Worm (Caenorhabditis elegans) whole organism, late embryonic: ENCODE results near the gene ajm-1.

Experiments
- C08G9.2 ChIP-seq: sonication (generic microtip); optimal IDR thresholded peaks from 2 replicates; lab custom pipeline; 2016; ENCODE audit warnings: mild to moderate bottlenecking, missing genetic modification characterization, moderate library complexity, missing compliant biosample characterization
- F13H6.1 ChIP-seq: sonication (generic microtip); optimal IDR thresholded peaks from 2 replicates; lab custom pipeline; 2016; ENCODE audit warnings: missing genetic modification characterization, missing compliant biosample characterization
- K02D7.2 ChIP-seq: sonication (generic microtip); optimal IDR thresholded peaks from 2 replicates; lab custom pipeline; 2017; ENCODE audit warnings: mild to moderate bottlenecking, missing genetic modification characterization, missing compliant biosample characterization
- K09A11.1 ChIP-seq: sonication (generic microtip); optimal IDR thresholded peaks from 2 replicates; lab custom pipeline; 2017; ENCODE audit warnings: antibody characterized with exemption, mild to moderate bottlenecking, missing genetic modification characterization, missing compliant biosample characterization; ENCODE audit not compliant: insufficient read depth
- T23F11.4 ChIP-seq: fragments of 200-800 bp; sonication (Bioruptor generic); optimal IDR thresholded peaks from 2 replicates; lab custom pipeline; 2018; ENCODE audit warnings: mild to moderate bottlenecking, missing genetic modification characterization, missing compliant biosample characterization
- ahr-1 ChIP-seq: sonication (generic microtip); optimal IDR thresholded peaks from 2 replicates; lab custom pipeline; 2016; ENCODE audit warnings: missing genetic modification characterization, missing compliant biosample characterization
- ceh-19 ChIP-seq: fragments of 200-800 bp; sonication (Bioruptor generic); optimal IDR thresholded peaks from 2 replicates; lab custom pipeline; 2018; ENCODE audit warnings: mild to moderate bottlenecking, missing genetic modification characterization, missing compliant biosample characterization
- ceh-2 ChIP-seq: sonication (generic microtip); optimal IDR thresholded peaks from 2 replicates; lab custom pipeline; 2016; ENCODE audit warnings: missing genotype, missing genetic modification characterization, missing compliant biosample characterization
- ceh-22 ChIP-seq: sonication (generic microtip); optimal IDR thresholded peaks from 2 replicates; lab custom pipeline; 2017; ENCODE audit warnings: missing biosample characterization, missing genetic modification characterization
- ceh-31 ChIP-seq: sonication (generic microtip); optimal IDR thresholded peaks from 2 replicates; lab custom pipeline; 2016; ENCODE audit warnings: missing genetic modification characterization, missing compliant biosample characterization
- ceh-34 ChIP-seq: sonication (generic microtip); optimal IDR thresholded peaks from 2 replicates; lab custom pipeline; 2016; ENCODE audit warnings: mild to moderate bottlenecking, missing genetic modification characterization, missing compliant biosample characterization
- ceh-48 ChIP-seq: sonication (generic microtip); optimal IDR thresholded peaks from 2 replicates; lab custom pipeline; 2016; ENCODE audit warnings: missing genetic modification characterization, inconsistent platforms, missing compliant biosample characterization
- ceh-6 ChIP-seq: fragments of 200-800 bp; sonication (Bioruptor generic); optimal IDR thresholded peaks from 2 replicates; lab custom pipeline; 2018; ENCODE audit warnings: mild to moderate bottlenecking, missing genetic modification characterization, missing compliant biosample characterization
- ceh-9 ChIP-seq: sonication (generic microtip); optimal IDR thresholded peaks from 2 replicates; lab custom pipeline; 2016; ENCODE audit warnings: mild to moderate bottlenecking, missing genetic modification characterization, inconsistent platforms, missing compliant biosample characterization
- dmd-4 ChIP-seq: sonication (generic microtip); optimal IDR thresholded peaks from 2 replicates; lab custom pipeline; 2016; ENCODE audit warnings: borderline replicate concordance, missing genetic modification characterization, missing compliant biosample characterization
- dve-1 ChIP-seq: sonication (generic microtip); optimal IDR thresholded peaks from 2 replicates; lab custom pipeline; 2017; ENCODE audit warnings: antibody characterized with exemption, mild to moderate bottlenecking, missing genetic modification characterization, missing compliant biosample characterization
- elt-2 ChIP-seq: sonication (generic microtip); optimal IDR thresholded peaks from 2 replicates; lab custom pipeline; 2016; ENCODE audit warnings: missing genetic modification reagents, missing genetic modification characterization, missing compliant biosample characterization
- elt-4 ChIP-seq: sonication (generic microtip); optimal IDR thresholded peaks from 2 replicates; lab custom pipeline; 2016; ENCODE audit warnings: missing genetic modification characterization, missing compliant biosample characterization
- eyg-1 ChIP-seq: sonication (generic microtip); optimal IDR thresholded peaks from 2 replicates; lab custom pipeline; 2016; ENCODE audit warnings: missing genotype, missing genetic modification characterization, missing compliant biosample characterization
- fax-1 ChIP-seq: sonication (generic microtip); optimal IDR thresholded peaks from 2 replicates; lab custom pipeline; 2016; ENCODE audit warnings: missing genotype, missing genetic modification characterization, missing compliant biosample characterization
- fkh-10 ChIP-seq: fragments of 150-350 bp; optimal IDR thresholded peaks from 2 replicates; lab custom pipeline; 2014; ENCODE audit warnings: missing biosample characterization, missing genetic modification reagents, missing genetic modification characterization
- gmeb-2 ChIP-seq: sonication (generic microtip); optimal IDR thresholded peaks from 2 replicates; lab custom pipeline; 2016; ENCODE audit warnings: missing genetic modification characterization, inconsistent platforms, missing compliant biosample characterization
- hlh-30 ChIP-seq: sonication (generic microtip); optimal IDR thresholded peaks from 2 replicates; lab custom pipeline; 2017; ENCODE audit warnings: antibody characterized with exemption, missing genetic modification characterization, missing compliant biosample characterization; ENCODE audit not compliant: insufficient read depth
- lim-6 ChIP-seq: sonication (generic microtip); optimal IDR thresholded peaks from 2 replicates; lab custom pipeline; 2016; ENCODE audit warnings: missing genetic modification characterization, missing compliant biosample characterization
- madf-2 ChIP-seq: sonication (generic microtip); optimal IDR thresholded peaks from 2 replicates; lab custom pipeline; 2017; ENCODE audit warnings: missing genetic modification characterization, missing compliant biosample characterization
- nfya-1 ChIP-seq: sonication (generic microtip); optimal IDR thresholded peaks from 2 replicates; lab custom pipeline; 2017; ENCODE audit warnings: missing genetic modification characterization, mild to moderate bottlenecking, missing compliant biosample characterization, antibody characterized with exemption, moderate library complexity
- nhr-11 ChIP-seq: fragments of 150-350 bp; optimal IDR thresholded peaks from 2 replicates; lab custom pipeline; 2014; ENCODE audit warnings: missing biosample characterization, missing genetic modification characterization
- nhr-232 ChIP-seq: sonication (generic microtip); optimal IDR thresholded peaks from 2 replicates; lab custom pipeline; 2016; ENCODE audit warnings: missing genetic modification characterization, missing compliant biosample characterization
- npax-4 ChIP-seq: sonication (generic microtip); optimal IDR thresholded peaks from 2 replicates; lab custom pipeline; 2016; ENCODE audit warnings: missing genetic modification characterization, missing compliant biosample characterization
- pat-9 ChIP-seq: fragments of 200-800 bp; sonication (Bioruptor generic); optimal IDR thresholded peaks from 2 replicates; lab custom pipeline; 2018; ENCODE audit warnings: mild to moderate bottlenecking, missing genetic modification characterization, moderate library complexity, missing compliant biosample characterization
- pax-1 ChIP-seq: fragments of 150-350 bp; optimal IDR thresholded peaks from 2 replicates; lab custom pipeline; 2014; ENCODE audit warnings: missing biosample characterization, missing genetic modification characterization
- pha-2 ChIP-seq: sonication (generic microtip); optimal IDR thresholded peaks from 2 replicates; lab custom pipeline; 2017; ENCODE audit warnings: mild to moderate bottlenecking, missing genetic modification characterization, missing compliant biosample characterization
- pha-4 ChIP-seq: fragments of 150-350 bp; optimal IDR thresholded peaks from 2 replicates; lab custom pipeline; 2018; ENCODE audit warnings: missing biosample characterization, missing genetic modification reagents, missing genetic modification characterization
- pqm-1 ChIP-seq: sonication (generic microtip); optimal IDR thresholded peaks from 2 replicates; lab custom pipeline; 2016; ENCODE audit warnings: missing genetic modification characterization, missing compliant biosample characterization
- pros-1 ChIP-seq: fragments of 150-350 bp; optimal IDR thresholded peaks from 2 replicates; lab custom pipeline; 2014; ENCODE audit warnings: missing biosample characterization, missing genetic modification reagents, missing genetic modification characterization
- ref-2 ChIP-seq: sonication (generic microtip); optimal IDR thresholded peaks from 2 replicates; lab custom pipeline; 2016; ENCODE audit warnings: missing genetic modification characterization, missing compliant biosample characterization
- sox-4 ChIP-seq: sonication (generic microtip); optimal IDR thresholded peaks from 2 replicates; lab custom pipeline; 2017; ENCODE audit warnings: mild to moderate bottlenecking, missing genetic modification characterization, inconsistent platforms, missing compliant biosample characterization
- syd-9 ChIP-seq: sonication (generic microtip); optimal IDR thresholded peaks from 2 replicates; lab custom pipeline; 2016; ENCODE audit warnings: mild to moderate bottlenecking, missing genetic modification characterization, moderate library complexity, missing compliant biosample characterization
- tbx-2 ChIP-seq: sonication (generic microtip); optimal IDR thresholded peaks from 2 replicates; lab custom pipeline; 2016; ENCODE audit warnings: missing genetic modification characterization, missing compliant biosample characterization
- tbx-7 ChIP-seq: sonication (generic microtip); optimal IDR thresholded peaks from 2 replicates; lab custom pipeline; 2016; ENCODE audit warnings: missing genotype, missing genetic modification characterization, missing compliant biosample characterization
- unc-42 ChIP-seq: sonication (generic microtip); optimal IDR thresholded peaks from 2 replicates; lab custom pipeline; 2016; ENCODE audit warnings: missing genotype, missing genetic modification characterization, missing compliant biosample characterization
- unc-55 ChIP-seq: sonication (generic microtip); optimal IDR thresholded peaks from 2 replicates; lab custom pipeline; 2017; ENCODE audit warnings: missing biosample characterization, missing genetic modification reagents, missing genetic modification characterization
- unc-86 ChIP-seq: sonication (generic microtip); optimal IDR thresholded peaks from 2 replicates; lab custom pipeline; 2016; ENCODE audit warnings: missing genetic modification characterization, missing compliant biosample characterization
- zip-5 ChIP-seq: sonication (generic microtip); optimal IDR thresholded peaks from 2 replicates; lab custom pipeline; 2016; ENCODE audit warnings: missing genetic modification characterization, missing compliant biosample characterization
- ztf-16 ChIP-seq: sonication (generic microtip); optimal IDR thresholded peaks from 2 replicates; lab custom pipeline; 2017; ENCODE audit warnings: missing genetic modification characterization, missing compliant biosample characterization

Gene ajm-1

ce11 chrX:9081212-9081611 is 1.5 kb upstream of the ajm-1 start:
- TF ChIP-seq ceh-22 (tag; lab: Kevin White, UChicago) (no peak), nhr-232 (tag; lab: Kevin White, UChicago) (no peak), ceh-2 (no peak), unc-42 (no peak)

- TF ChIP-seq hlh-30 (tag; lab: Kevin White, UChicago) (no peak), unc-55 (GFP tag; lab: Kevin White, UChicago) (peak; percentile 72)
Measured at ce11 chrX:9085864-9086263, 3.1 kb downstream of the ajm-1 start.

ce11 chrX:9088620-9089019 is 5.9 kb downstream of the ajm-1 start:
- TF ChIP-seq ceh-48 (tag; lab: Kevin White, UChicago) (no peak), elt-4 (no peak), pros-1 (tag; lab: Kevin White, UChicago) (no peak), pqm-1 (tag; lab: Kevin White, UChicago) (no peak), F13H6.1 (tag; lab: Kevin White, UChicago) (no peak), unc-86 (tag; lab: Kevin White, UChicago) (no peak), ref-2 (tag; lab: Kevin White, UChicago) (no peak), nfya-1 (tag; lab: Kevin White, UChicago) (no peak), K02D7.2 (tag; lab: Kevin White, UChicago) (no peak), zip-5 (no peak), ceh-9 (no peak), ahr-1 (tag; lab: Kevin White, UChicago) (no peak), syd-9 (tag; lab: Kevin White, UChicago) (no peak), ceh-34 (tag; lab: Kevin White, UChicago) (no peak)

- TF ChIP-seq hlh-30 (tag; lab: Kevin White, UChicago) (peak; percentile 33), lim-6 (no peak), syd-9 (tag; lab: Kevin White, UChicago) (no peak), ceh-31 (tag; lab: Kevin White, UChicago) (peak; percentile 57), ref-2 (tag; lab: Kevin White, UChicago) (peak; percentile 41), nfya-1 (tag; lab: Kevin White, UChicago) (peak; percentile 22)
Measured at ce11 chrX:9089536-9089935, 6.8 kb downstream of the ajm-1 start.

ce11 chrX:9091380-9091779 is 8.6 kb downstream of the ajm-1 start:
- TF ChIP-seq fkh-10 (GFP tag; lab: Kevin White, UChicago) (no peak), dve-1 (tag; lab: Kevin White, UChicago) (no peak), ceh-2 (no peak), unc-42 (no peak), ceh-6 (GFP tag; lab: Kevin White, UChicago) (peak; percentile 34), elt-4 (no peak), T23F11.4 (peak; percentile 14), ztf-16 (tag; lab: Kevin White, UChicago) (peak; percentile 4), pha-2 (peak; percentile 9), pros-1 (tag; lab: Kevin White, UChicago) (no peak), gmeb-2 (tag; lab: Kevin White, UChicago) (peak; percentile 30), madf-2 (tag; lab: Kevin White, UChicago) (peak; percentile 3), npax-4 (no peak), pax-1 (no peak), dmd-4 (tag; lab: Kevin White, UChicago) (no peak), C08G9.2 (tag; lab: Kevin White, UChicago) (peak; percentile 44), ceh-19 (no peak), sox-4 (tag; lab: Kevin White, UChicago) (peak; percentile 22), nhr-232 (tag; lab: Kevin White, UChicago) (peak; percentile 45), syd-9 (tag; lab: Kevin White, UChicago) (no peak), nhr-11 (no peak), pat-9 (peak; percentile 36), tbx-2 (tag; lab: Kevin White, UChicago) (no peak), pha-4 (no peak), eyg-1 (tag; lab: Kevin White, UChicago) (no peak), fax-1 (peak; percentile 13), tbx-7 (no peak), K09A11.1 (tag; lab: Kevin White, UChicago) (no peak), elt-2 (tag; lab: Kevin White, UChicago) (peak; percentile 27), ahr-1 (tag; lab: Kevin White, UChicago) (no peak)
